Fruit fly (Drosophila melanogaster): ENCODE data around the gene Tfb5.

Gene Tfb5

dm6 chr2L:5052367-5052914 lies 41.8 kb upstream of the Tfb5 start, which contains the start of gene senju:
Gene senju, plus strand, starts transcription at chr2L:5052843.
- TF ChIP-seq CG34367 (tag; optimal IDR thresholded peaks at IDR 0.05) (peak; percentile 68), gl (tag; optimal IDR thresholded peaks at IDR 0.05) (peak; percentile 65), CG32121 (GFP tag; IDR thresholded peaks at IDR 0.05) (peak; percentile 79), CG8301 (tag; optimal IDR thresholded peaks at IDR 0.05) (peak; percentile 79), rn (GFP tag; IDR thresholded peaks at IDR 0.05) (peak; percentile 58; the same call in 1 of the 2 replicates), Pif1A (GFP tag; optimal IDR thresholded peaks at IDR 0.05) (peak; percentile 89), CG15710 (tag; optimal IDR thresholded peaks at IDR 0.05) (peak; percentile 77), CG8159 (tag; optimal IDR thresholded peaks at IDR 0.05) (peak; percentile 74), CG12605 (GFP tag; IDR thresholded peaks at IDR 0.05) (peak; percentile 73), fd96Ca (GFP tag; IDR thresholded peaks at IDR 0.05) (peak; percentile 89), Ets98B (GFP tag; IDR thresholded peaks at IDR 0.05) (peak; percentile 87), D1 (tag; optimal IDR thresholded peaks at IDR 0.05) (no peak), EcR (GFP tag; optimal IDR thresholded peaks at IDR 0.05) (peak; percentile 57), Snoo (tag; optimal IDR thresholded peaks at IDR 0.05) (peak; percentile 80), CG13204 (GFP tag; optimal IDR thresholded peaks at IDR 0.05) (no peak), CG14655 (GFP tag; optimal IDR thresholded peaks at IDR 0.05) (no peak), CG9948 (tag; optimal IDR thresholded peaks at IDR 0.05) (peak; percentile 71), CG17806 (tag; optimal IDR thresholded peaks at IDR 0.05) (peak; percentile 77), Pif1B (GFP tag; optimal IDR thresholded peaks at IDR 0.05) (peak; percentile 80), CG4496 (GFP tag; IDR thresholded peaks at IDR 0.05) (peak; percentile 89), CG10348 (GFP tag; IDR thresholded peaks at IDR 0.05) (no peak)

- TF ChIP-seq CG15710 (tag; optimal IDR thresholded peaks at IDR 0.05) (no peak), CG9948 (tag; optimal IDR thresholded peaks at IDR 0.05) (no peak), CG10348 (GFP tag; IDR thresholded peaks at IDR 0.05) (no peak), CG4496 (GFP tag; IDR thresholded peaks at IDR 0.05) (no peak), rn (GFP tag; IDR thresholded peaks at IDR 0.05) (no peak), CG14655 (GFP tag; optimal IDR thresholded peaks at IDR 0.05) (no peak), CG12605 (GFP tag; IDR thresholded peaks at IDR 0.05) (no peak), gl (tag; optimal IDR thresholded peaks at IDR 0.05) (no peak), CG34367 (tag; optimal IDR thresholded peaks at IDR 0.05) (no peak), EcR (GFP tag; optimal IDR thresholded peaks at IDR 0.05) (no peak), Ets98B (GFP tag; IDR thresholded peaks at IDR 0.05) (no peak)
These were observed 40.2 kb upstream of the Tfb5 start, which contains the start of gene CG9121 for dm6 chr2L:5050825-5051224. Gene CG9121, minus strand, starts transcription at chr2L:5051062.

DNA sequence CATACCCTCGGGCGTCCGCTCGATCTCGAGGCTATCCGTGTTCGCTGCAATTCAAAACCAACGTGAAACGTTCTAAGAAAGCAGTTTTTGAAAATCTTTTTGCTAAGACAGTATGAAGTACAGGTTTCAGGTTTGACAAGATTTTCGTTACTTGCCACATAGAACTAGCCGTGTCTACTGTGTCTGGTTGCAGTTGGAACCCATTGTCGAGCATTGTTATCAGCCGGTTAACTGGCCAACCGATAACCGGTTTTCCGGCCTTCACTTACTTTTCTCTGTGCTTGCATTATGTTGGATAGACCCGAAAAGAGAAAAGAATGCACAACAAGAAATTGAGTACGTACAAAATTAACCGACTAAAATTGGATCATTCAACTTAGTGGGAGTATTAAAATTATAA lies 39.3 kb upstream of the Tfb5 start:
- TF ChIP-seq CG8301 (tag; optimal IDR thresholded peaks at IDR 0.05) = peak; percentile 23
- TF ChIP-seq CG4496 (GFP tag; IDR thresholded peaks at IDR 0.05) = peak; percentile 50; the same call in 1 of the 3 replicates
- TF ChIP-seq CG9948 (tag; optimal IDR thresholded peaks at IDR 0.05) = no peak
- no peak for TF ChIP-seq CG34367 (tag; optimal IDR thresholded peaks at IDR 0.05)
- peak; percentile 51 for TF ChIP-seq EcR (GFP tag; optimal IDR thresholded peaks at IDR 0.05)
- peak; percentile 14 for TF ChIP-seq Pif1B (GFP tag; optimal IDR thresholded peaks at IDR 0.05)
- no peak for TF ChIP-seq CG10348 (GFP tag; IDR thresholded peaks at IDR 0.05)

DNA sequence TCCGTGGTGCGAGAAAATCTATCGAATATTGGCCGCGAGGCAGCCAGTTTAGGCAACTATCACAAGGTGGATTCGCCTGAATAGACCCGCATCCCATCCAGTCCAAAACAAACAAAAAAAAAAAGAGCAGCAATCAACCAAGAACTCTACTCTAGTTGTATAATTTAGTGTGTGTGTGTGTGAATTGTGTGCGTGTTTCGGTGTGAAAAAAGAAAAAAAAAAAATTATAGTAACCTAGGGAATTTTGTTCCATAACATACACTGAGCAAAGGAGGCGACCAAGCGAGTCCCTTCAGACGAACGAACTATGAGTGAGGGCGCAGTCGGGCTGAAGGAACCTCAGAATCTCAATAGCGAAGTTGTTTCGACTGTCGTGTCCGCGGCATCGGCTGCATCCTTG lies 35.6 kb upstream of the Tfb5 start:
- no peak for TF ChIP-seq Pif1B (GFP tag; optimal IDR thresholded peaks at IDR 0.05)
- TF ChIP-seq EcR (GFP tag; optimal IDR thresholded peaks at IDR 0.05) = no peak
- TF ChIP-seq D1 (tag; optimal IDR thresholded peaks at IDR 0.05) = no peak
- TF ChIP-seq rn (GFP tag; IDR thresholded peaks at IDR 0.05) = no peak

dm6 chr2L:5044892-5045619 lies 34.4 kb upstream of the Tfb5 start:
- TF ChIP-seq gl (tag; optimal IDR thresholded peaks at IDR 0.05) (no peak), D1 (tag; optimal IDR thresholded peaks at IDR 0.05) (no peak), CG4496 (GFP tag; IDR thresholded peaks at IDR 0.05) (peak; percentile 53), CG9948 (tag; optimal IDR thresholded peaks at IDR 0.05) (peak; percentile 9), Pif1B (GFP tag; optimal IDR thresholded peaks at IDR 0.05) (peak; percentile 57), fd96Ca (GFP tag; IDR thresholded peaks at IDR 0.05) (peak; percentile 69; the same call in 2 of the 3 replicates), Ets98B (GFP tag; IDR thresholded peaks at IDR 0.05) (peak; percentile 55), CG34367 (tag; optimal IDR thresholded peaks at IDR 0.05) (peak; percentile 5), CG15710 (tag; optimal IDR thresholded peaks at IDR 0.05) (peak; percentile 10), Pif1A (GFP tag; optimal IDR thresholded peaks at IDR 0.05) (peak; percentile 52), CG12605 (GFP tag; IDR thresholded peaks at IDR 0.05) (0 out of 2 replicates have a peak, but pooled peaks have one; percentile 25), CG17806 (tag; optimal IDR thresholded peaks at IDR 0.05) (peak; percentile 3), CG8159 (tag; optimal IDR thresholded peaks at IDR 0.05) (peak; percentile 0), CG32121 (GFP tag; IDR thresholded peaks at IDR 0.05) (peak; percentile 41; the same call in 1 of the 2 replicates), Snoo (tag; optimal IDR thresholded peaks at IDR 0.05) (peak; percentile 42), rn (GFP tag; IDR thresholded peaks at IDR 0.05) (no peak), CG8301 (tag; optimal IDR thresholded peaks at IDR 0.05) (peak; percentile 23), EcR (GFP tag; optimal IDR thresholded peaks at IDR 0.05) (peak; percentile 97), CG14655 (GFP tag; optimal IDR thresholded peaks at IDR 0.05) (peak; percentile 57), CG10348 (GFP tag; IDR thresholded peaks at IDR 0.05) (peak; percentile 25; the same call in 1 of the 2 replicates), CG13204 (GFP tag; optimal IDR thresholded peaks at IDR 0.05) (peak; percentile 25)

Measured in whole organism, pupa.